Worm (Caenorhabditis elegans): ENCODE data around the gene T04A6.3.

Gene T04A6.3

DNA sequence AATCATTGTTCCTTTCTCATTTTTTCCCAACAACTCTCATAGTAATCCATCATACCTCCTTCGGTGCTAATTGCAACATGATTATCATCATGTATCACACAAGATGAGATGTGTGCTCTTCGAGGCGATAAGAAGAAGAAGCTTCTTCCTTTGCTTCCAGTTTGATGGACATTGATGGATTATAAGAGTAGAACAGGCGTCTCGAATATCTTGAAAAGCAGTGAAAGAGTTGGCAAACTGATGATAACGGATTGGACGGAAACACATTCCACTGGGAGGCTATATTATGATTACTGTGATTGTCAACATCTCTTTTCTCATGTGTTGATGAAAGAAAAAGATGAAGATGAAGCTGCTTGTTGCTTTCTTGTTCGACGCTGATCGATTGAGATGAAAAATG, 48.3 kb downstream of the T04A6.3 start:
- peak; percentile 18 for TF ChIP-seq snu-23 (GFP tag; optimal IDR thresholded peaks at IDR 0.05)
- TF ChIP-seq lin-13 (GFP tag; optimal IDR thresholded peaks at IDR 0.05): no peak
- TF ChIP-seq lsy-2 (tag; optimal IDR thresholded peaks at IDR 0.05): peak; percentile 45 to 60
- TF ChIP-seq lin-39 (tag; optimal IDR thresholded peaks at IDR 0.05): peak; percentile 56
- no peak for TF ChIP-seq aha-1 (tag; optimal IDR thresholded peaks at IDR 0.05)
- no peak for TF ChIP-seq blmp-1 (tag; optimal IDR thresholded peaks at IDR 0.05)
- TF ChIP-seq nhr-90 (tag; optimal IDR thresholded peaks at IDR 0.05; ENCODE audit: poor library complexity): no peak
- peak; percentile 34 for TF ChIP-seq nhr-19 (GFP tag; conservative IDR thresholded peaks at IDR 0.05)
- TF ChIP-seq nhr-71 (tag; optimal IDR thresholded peaks at IDR 0.05): peak; percentile 72
- no peak for TF ChIP-seq unc-86 (tag; optimal IDR thresholded peaks at IDR 0.05)
- peak; percentile 8 to 15 for TF ChIP-seq efl-1 (optimal IDR thresholded peaks at IDR 0.05)
- no peak for TF ChIP-seq efl-1 (GFP tag; optimal IDR thresholded peaks at IDR 0.05 in 1 of 2)
- peak; percentile 29 for TF ChIP-seq irx-1 (tag; optimal IDR thresholded peaks at IDR 0.05)
- peak; percentile 67 for TF ChIP-seq rnt-1 (tag; optimal IDR thresholded peaks at IDR 0.05)
- peak; percentile 48 for TF ChIP-seq tbx-2 (tag; optimal IDR thresholded peaks at IDR 0.05)
- TF ChIP-seq swsn-7 (tag; optimal IDR thresholded peaks at IDR 0.05): peak; percentile 5
- TF ChIP-seq nhr-20 (tag; optimal IDR thresholded peaks at IDR 0.05): no peak
- no peak for TF ChIP-seq sup-37 (GFP tag; optimal IDR thresholded peaks at IDR 0.05)
- TF ChIP-seq lin-14 (GFP tag; optimal IDR thresholded peaks at IDR 0.05): peak; percentile 87

DNA sequence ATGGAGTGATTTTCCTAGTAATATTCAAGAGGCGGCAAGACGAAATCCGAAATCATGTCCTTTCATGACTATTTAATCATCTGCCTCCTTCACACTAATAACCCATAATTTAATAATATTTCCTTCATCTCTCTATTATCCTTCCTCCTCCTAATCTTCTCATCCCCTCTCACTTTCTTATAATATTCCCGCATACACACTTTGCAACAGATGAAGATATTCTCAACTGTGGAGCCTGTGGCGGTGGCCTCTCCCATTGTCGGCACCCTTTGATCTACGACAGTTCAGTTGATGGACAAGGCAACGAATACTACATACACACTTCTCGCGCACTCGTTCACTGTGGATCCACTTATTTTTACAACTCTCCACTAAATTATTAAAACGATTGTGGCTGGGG, 49.5 kb downstream of the T04A6.3 start:
- TF ChIP-seq nhr-237 (tag; optimal IDR thresholded peaks at IDR 0.05) (no peak), ceh-82 (tag; optimal IDR thresholded peaks at IDR 0.05) (no peak), skn-1 (tag; optimal IDR thresholded peaks at IDR 0.05) (no peak), unc-30 (tag; optimal IDR thresholded peaks at IDR 0.05) (no peak), efl-1 (optimal IDR thresholded peaks at IDR 0.05) (no peak), efl-1 (GFP tag; optimal IDR thresholded peaks at IDR 0.05 in 1 of 2) (no peak), ceh-63 (GFP tag; optimal IDR thresholded peaks at IDR 0.05) (no peak), xbp-1 (tag; optimal IDR thresholded peaks at IDR 0.05) (no peak), lin-35 (GFP tag; optimal IDR thresholded peaks at IDR 0.05) (no peak), tlp-1 (tag; optimal IDR thresholded peaks at IDR 0.05) (no peak), unc-62 (GFP tag; optimal IDR thresholded peaks at IDR 0.05) (no peak), lin-13 (GFP tag; optimal IDR thresholded peaks at IDR 0.05) (no peak), sup-37 (GFP tag; optimal IDR thresholded peaks at IDR 0.05) (no peak), pqm-1 (tag; optimal IDR thresholded peaks at IDR 0.05) (no peak), vab-15 (tag; optimal IDR thresholded peaks at IDR 0.05) (no peak), nhr-84 (tag; optimal IDR thresholded peaks at IDR 0.05) (no peak), efl-3 (GFP tag; optimal IDR thresholded peaks at IDR 0.05) (no peak), fkh-8 (tag; optimal IDR thresholded peaks at IDR 0.05) (no peak), unc-86 (tag; optimal IDR thresholded peaks at IDR 0.05) (no peak), nhr-19 (GFP tag; conservative IDR thresholded peaks at IDR 0.05) (no peak)

- no peak for TF ChIP-seq fos-1 (tag; optimal IDR thresholded peaks at IDR 0.05)
- no peak for TF ChIP-seq unc-62 (GFP tag; optimal IDR thresholded peaks at IDR 0.05)
- no peak for TF ChIP-seq ama-1 (optimal IDR thresholded peaks at IDR 0.05)
- TF ChIP-seq nhr-90 (tag; optimal IDR thresholded peaks at IDR 0.05; ENCODE audit: poor library complexity): no peak
- TF ChIP-seq snu-23 (GFP tag; optimal IDR thresholded peaks at IDR 0.05): peak; percentile 25
- peak; percentile 70 for TF ChIP-seq blmp-1 (tag; optimal IDR thresholded peaks at IDR 0.05)
- no peak for TF ChIP-seq skn-1 (tag; optimal IDR thresholded peaks at IDR 0.05)
- no peak for TF ChIP-seq swsn-7 (tag; optimal IDR thresholded peaks at IDR 0.05)
- no peak for TF ChIP-seq nhr-77 (tag; optimal IDR thresholded peaks at IDR 0.05)
- TF ChIP-seq lin-39 (tag; optimal IDR thresholded peaks at IDR 0.05): no peak
- peak; percentile 49 for TF ChIP-seq grh-1 (GFP tag; IDR thresholded peaks at IDR 0.05)
- peak in 2 of 6 experiments; percentile 25 to 36 for TF ChIP-seq elt-3 (tag; optimal IDR thresholded peaks at IDR 0.05)
- TF ChIP-seq sptf-1 (tag; optimal IDR thresholded peaks at IDR 0.05): no peak
- TF ChIP-seq ces-1 (GFP tag; optimal IDR thresholded peaks at IDR 0.05): no peak
- no peak for TF ChIP-seq irx-1 (tag; optimal IDR thresholded peaks at IDR 0.05)
- TF ChIP-seq nhr-85 (tag): peak; percentile 65
- no peak for TF ChIP-seq egl-13 (tag; optimal IDR thresholded peaks at IDR 0.05)
- peak in 1 of 2 experiments; percentile 17 for TF ChIP-seq lin-35 (GFP tag; optimal IDR thresholded peaks at IDR 0.05)
- peak; percentile 22 to 67 for TF ChIP-seq lsy-2 (tag; optimal IDR thresholded peaks at IDR 0.05)
- TF ChIP-seq ets-5 (GFP tag; IDR thresholded peaks at IDR 0.05): no peak
- no peak for TF ChIP-seq ztf-11 (tag; optimal IDR thresholded peaks at IDR 0.05)
- no peak for TF ChIP-seq mdl-1 (tag; optimal IDR thresholded peaks at IDR 0.05)
- peak; percentile 17 for TF ChIP-seq nhr-20 (tag; optimal IDR thresholded peaks at IDR 0.05)
- peak; percentile 5 for TF ChIP-seq lin-14 (GFP tag; optimal IDR thresholded peaks at IDR 0.05)
- no peak for TF ChIP-seq fkh-8 (tag; optimal IDR thresholded peaks at IDR 0.05)
- TF ChIP-seq nhr-84 (tag; optimal IDR thresholded peaks at IDR 0.05): no peak
- TF ChIP-seq nhr-19 (GFP tag; conservative IDR thresholded peaks at IDR 0.05): no peak
- TF ChIP-seq nhr-12 (tag; optimal IDR thresholded peaks at IDR 0.05): no peak
- no peak for TF ChIP-seq nhr-11 (tag; optimal IDR thresholded peaks at IDR 0.05)
- peak; percentile 16 for TF ChIP-seq nhr-71 (tag; optimal IDR thresholded peaks at IDR 0.05)
- no peak for TF ChIP-seq rnt-1 (tag; optimal IDR thresholded peaks at IDR 0.05)
These were observed 50.1 kb downstream of the T04A6.3 start for ce11 chrIII:7557930-7558470.

Data from whole organism, L1 larva.